Worm (Caenorhabditis elegans) whole organism, young adult: ENCODE data around the gene K03H1.7.

Experiments
- B0035.1 ChIP-seq: sonication (generic microtip); optimal IDR thresholded peaks from 2 replicates; lab custom pipeline; 2016; ENCODE audit warnings: missing genetic modification characterization, mild to moderate bottlenecking, missing compliant biosample characterization, missing genotype, missing genetic modification reagents
- F55B11.4 ChIP-seq: sonication (generic microtip); optimal IDR thresholded peaks from 2 replicates; lab custom pipeline; 2016; ENCODE audit warnings: missing compliant biosample characterization, missing genetic modification characterization, borderline replicate concordance; ENCODE audit not compliant: insufficient read depth
- Y79H2A.3 ChIP-seq: fragments of 200-800 bp; sonication (Bioruptor generic); conservative IDR thresholded peaks from 2 replicates; pipeline ENCODE4 v1.3.6; 2022; ENCODE audit warnings: missing genetic modification reagents, missing genetic modification characterization, missing compliant biosample characterization
- ama-1 ChIP-seq, 3 experiments: fragments of 150-350 bp in 1 of 3; sonication (generic microtip) in 2 of 3; optimal IDR thresholded peaks; 2 replicates each; lab custom pipeline; 2014 to 2018; ENCODE audit warnings: missing biosample characterization in 2 of 3, missing genetic modification characterization in 2 of 3, missing genetic modification reagents in 2 of 3
- ccch-3 ChIP-seq: fragments of 200-800 bp; sonication (Bioruptor generic); optimal IDR thresholded peaks from 2 replicates; lab custom pipeline; 2018; ENCODE audit warnings: mild to moderate bottlenecking, missing genetic modification characterization, missing compliant biosample characterization
- him-1 ChIP-seq: sonication (generic microtip); optimal IDR thresholded peaks from 2 replicates; lab custom pipeline; 2016; ENCODE audit warnings: missing genotype, missing genetic modification reagents, missing genetic modification characterization, missing compliant biosample characterization
- hsf-1 ChIP-seq: fragments of 200-800 bp; sonication (Bioruptor generic); IDR thresholded peaks from 2 replicates; pipeline ENCODE4 v1.3.6; 2022; ENCODE audit warnings: missing genetic modification reagents, missing genetic modification characterization, missing compliant biosample characterization
- lin-26 ChIP-seq: fragments of 200-800 bp; sonication (Bioruptor generic); IDR thresholded peaks from 2 replicates; pipeline ENCODE4 v1.3.6; 2022; ENCODE audit warnings: missing genetic modification reagents, missing genetic modification characterization, missing compliant biosample characterization
- lin-35 ChIP-seq, 3 experiments: fragments of 150-350 bp in 2 of 3; sonication (generic microtip) in 1 of 3; optimal IDR thresholded peaks; 2 replicates each; lab custom pipeline; 2014 to 2018; ENCODE audit warnings: missing biosample characterization in 3 of 3, missing genetic modification characterization in 3 of 3, missing genetic modification reagents in 3 of 3
- lin-54 ChIP-seq: fragments of 200-800 bp; sonication (Bioruptor generic); optimal IDR thresholded peaks from 2 replicates; lab custom pipeline; 2018; ENCODE audit warnings: mild to moderate bottlenecking, missing genetic modification characterization, missing compliant biosample characterization
- pha-4 ChIP-seq: fragments of 150-350 bp; sonication (generic microtip); optimal IDR thresholded peaks from 2 replicates; lab custom pipeline; 2014; ENCODE audit warnings: missing biosample characterization, missing genetic modification reagents, missing genetic modification characterization
- snpc-4 ChIP-seq, 5 experiments: fragments of 150-350 bp in 1 of 5; sonication (generic microtip) in 4 of 5; optimal IDR thresholded peaks; 2 replicates each; lab custom pipeline; 2014 to 2018; ENCODE audit warnings: missing genetic modification characterization in 5 of 5, missing biosample characterization in 3 of 5, antibody characterized with exemption in 2 of 5, mild to moderate bottlenecking in 2 of 5, missing compliant biosample characterization in 2 of 5, missing genotype in 2 of 5, moderate library complexity in 2 of 5, missing genetic modification reagents in 1 of 5
- unc-62 ChIP-seq: fragments of 150-350 bp; optimal IDR thresholded peaks from 2 replicates; lab custom pipeline; 2014; ENCODE audit warnings: missing biosample characterization, missing genetic modification reagents, missing genetic modification characterization
- ztf-18 ChIP-seq: sonication (generic microtip); optimal IDR thresholded peaks from 2 replicates; lab custom pipeline; 2016; ENCODE audit warnings: missing genotype, mild to moderate bottlenecking, missing genetic modification characterization, missing compliant biosample characterization

DNA sequence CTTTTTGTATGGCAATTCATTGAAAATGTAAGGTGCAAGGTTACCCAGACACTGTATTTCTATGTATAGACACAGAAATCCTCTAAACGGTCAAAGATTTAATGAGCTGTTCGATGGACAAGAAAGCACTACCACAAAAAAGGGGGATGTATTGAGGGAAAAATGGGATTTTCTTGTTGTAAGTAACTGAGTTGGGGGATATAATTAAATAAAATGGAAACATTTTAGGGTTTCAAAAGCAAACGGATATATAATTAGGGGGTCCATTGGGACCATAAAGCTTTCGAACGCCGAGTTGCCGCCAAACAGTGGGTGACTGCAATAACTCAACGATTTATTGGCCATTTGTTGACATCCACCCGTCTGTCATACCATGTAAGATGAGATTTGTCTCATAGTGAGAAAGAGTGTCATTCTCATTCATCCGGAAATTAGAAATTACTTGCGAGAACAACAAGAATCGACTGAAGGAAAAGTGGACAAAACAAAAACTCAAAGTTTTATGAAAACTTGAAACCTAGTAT lies 35.0 kb downstream of the K03H1.7 start:
- TF ChIP-seq lin-54 (GFP tag; lab: Kevin White, UChicago) (no peak), B0035.1 (tag; lab: Kevin White, UChicago) (no peak), lin-35 (GFP tag; optimal IDR thresholded peaks at IDR 0.05; lab: Kevin White, UChicago) (no peak), snpc-4 (GFP tag; optimal IDR thresholded peaks at IDR 0.05; lab: Kevin White, UChicago) (no peak), snpc-4 (tag; optimal IDR thresholded peaks at IDR 0.05; lab: Kevin White, UChicago) (no peak), ama-1 (optimal IDR thresholded peaks at IDR 0.05; lab: Kevin White, UChicago) (no peak), ama-1 (GFP tag; optimal IDR thresholded peaks at IDR 0.05; lab: Kevin White, UChicago) (no peak), him-1 (tag; lab: Kevin White, UChicago) (no peak), hsf-1 (GFP tag; lab: Robert Waterston, UW) (no peak), ztf-18 (tag; lab: Kevin White, UChicago) (no peak), Y79H2A.3 (GFP tag; lab: Robert Waterston, UW) (no peak), unc-62 (GFP tag; lab: Kevin White, UChicago) (no peak), ccch-3 (GFP tag; lab: Kevin White, UChicago) (no peak), lin-26 (GFP tag; lab: Robert Waterston, UW) (no peak), F55B11.4 (no peak), pha-4 (no peak)
